Fruit fly (Drosophila melanogaster) S2 (cell line): ENCODE measurements around the gene rno.

ENCODE experiments used
- CG8478 ChIP-seq: fragments of >200 bp; optimal IDR thresholded peaks from 2 replicates; lab custom pipeline; 2018
- CTCF ChIP-seq, 2 experiments: fragments of >200 bp; optimal IDR thresholded peaks; 2 replicates each; lab custom pipeline; 2018

DNA sequence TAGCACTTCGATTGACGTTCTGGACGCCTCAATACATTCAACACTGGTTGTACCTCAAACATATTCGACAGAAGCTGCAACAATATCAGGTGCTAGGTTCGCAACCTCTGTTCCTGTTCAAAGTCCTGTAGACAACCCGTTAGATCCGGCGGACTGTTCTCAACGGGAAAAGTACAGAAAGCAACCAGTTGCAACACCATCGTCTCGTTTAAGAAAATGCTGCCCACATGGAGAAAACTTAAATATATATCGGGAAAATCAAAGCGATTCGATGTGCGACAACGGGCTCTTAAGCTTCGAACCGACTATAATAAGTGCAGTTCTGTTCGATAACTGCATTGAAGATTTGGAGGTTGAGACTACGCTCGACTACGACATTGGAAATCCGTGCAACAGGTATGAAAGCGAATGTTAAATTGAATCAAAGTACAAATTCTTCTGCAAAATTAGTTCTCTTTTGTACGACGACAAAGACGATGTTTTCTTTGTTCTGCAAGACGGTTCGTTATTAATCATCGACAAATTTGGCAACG, 48.7 kb upstream of the rno start:
- TF ChIP-seq CTCF (optimal IDR thresholded peaks at IDR 0.05; lab: Kevin White, UChicago) (peak in 1 of 2 experiments; percentile 18), CG8478 (lab: Kevin White, UChicago) (no peak)
